Fruit fly (Drosophila melanogaster): Measurements from ENCODE around the gene Dph4.

dm6 chr3R:5671795-5672657, 48.1 kb upstream of the Dph4 start:
- TF ChIP-seq h (GFP tag; optimal IDR thresholded peaks at IDR 0.05) (no peak), usp (GFP tag; optimal IDR thresholded peaks at IDR 0.05) (no peak), Hr83 (GFP tag; optimal IDR thresholded peaks at IDR 0.05; ENCODE audit: poor library complexity, severe bottlenecking) (no peak), brk (GFP tag; optimal IDR thresholded peaks at IDR 0.05) (no peak), ey (GFP tag; optimal IDR thresholded peaks at IDR 0.05) (no peak), Myc (optimal IDR thresholded peaks at IDR 0.05) (peak; percentile 79)
